Fruit fly (Drosophila melanogaster) whole organism, embryonic: Measurements from ENCODE around the gene bor.

Experiments used
- Ada2b ChIP-seq: fragments of 200-800 bp; sonication (Bioruptor generic); IDR thresholded peaks from 2 replicates; pipeline ENCODE4 v1.3.6; 2022; ENCODE audit warnings: missing biosample characterization, missing genetic modification characterization
- Awh ChIP-seq: fragments of 200-800 bp; sonication (Bioruptor generic); IDR thresholded peaks from 2 replicates; pipeline ENCODE4, ENCODE4 v1.3.6; 2022; ENCODE audit warnings: missing biosample characterization, missing genetic modification characterization
- CG10565 ChIP-seq: fragments of 200-800 bp; sonication (Bioruptor generic); optimal IDR thresholded peaks from 3 replicates; lab custom pipeline; 2016; ENCODE audit warnings: missing biosample characterization, mild to moderate bottlenecking, missing genetic modification characterization
- CG12236 ChIP-seq: fragments of 200-800 bp; sonication (Bioruptor generic); optimal IDR thresholded peaks from 2 replicates; lab custom pipeline; 2016; ENCODE audit warnings: missing biosample characterization, missing genetic modification characterization
- CG12744 ChIP-seq: fragments of 200-800 bp; sonication (Bioruptor generic); optimal IDR thresholded peaks from 2 replicates; lab custom pipeline; 2016; ENCODE audit warnings: missing biosample characterization, missing genetic modification characterization
- CG12769 ChIP-seq: fragments of 200-800 bp; sonication (Bioruptor generic); optimal IDR thresholded peaks from 2 replicates; lab custom pipeline; 2019; ENCODE audit warnings: missing biosample characterization, mild to moderate bottlenecking, missing genetic modification characterization, moderate library complexity
- CG16815 ChIP-seq: fragments of 200-800 bp; sonication (Bioruptor generic); optimal IDR thresholded peaks from 3 replicates; lab custom pipeline; 2017; ENCODE audit warnings: missing biosample characterization, mild to moderate bottlenecking, missing genetic modification characterization
- CG4282 ChIP-seq: fragments of 200-800 bp; sonication (Bioruptor generic); optimal IDR thresholded peaks from 2 replicates; lab custom pipeline; 2016; ENCODE audit warnings: missing biosample characterization, missing genetic modification characterization
- CG7963 ChIP-seq: fragments of 200-800 bp; sonication (Bioruptor generic); IDR thresholded peaks from 3 replicates; pipeline ENCODE4 v1.3.6; 2022; ENCODE audit warnings: missing biosample characterization, missing genetic modification characterization; ENCODE audit not compliant: partially characterized antibody
- CoRest ChIP-seq: fragments of 200-800 bp; sonication (Bioruptor generic); optimal IDR thresholded peaks from 3 replicates; lab custom pipeline; 2018; ENCODE audit warnings: missing biosample characterization, mild to moderate bottlenecking, missing genetic modification characterization, moderate library complexity
- Poxn ChIP-seq: fragments of 200-800 bp; sonication (Bioruptor generic); IDR thresholded peaks from 2 replicates; pipeline ENCODE4 v1.3.6; 2022; ENCODE audit warnings: missing biosample characterization, missing genetic modification characterization
- mam ChIP-seq: fragments of 200-800 bp; sonication (Bioruptor generic); optimal IDR thresholded peaks from 3 replicates; lab custom pipeline; 2016; ENCODE audit warnings: missing biosample characterization, missing genetic modification characterization
- oc ChIP-seq: fragments of 200-800 bp; sonication (Bioruptor generic); optimal IDR thresholded peaks from 2 replicates; lab custom pipeline; 2018; ENCODE audit warnings: missing biosample characterization, mild to moderate bottlenecking, missing genetic modification characterization, moderate library complexity
- usp ChIP-seq: fragments of >200 bp; optimal IDR thresholded peaks from 2 replicates; lab custom pipeline; 2017; ENCODE audit warnings: missing biosample characterization, missing genetic modification characterization

DNA sequence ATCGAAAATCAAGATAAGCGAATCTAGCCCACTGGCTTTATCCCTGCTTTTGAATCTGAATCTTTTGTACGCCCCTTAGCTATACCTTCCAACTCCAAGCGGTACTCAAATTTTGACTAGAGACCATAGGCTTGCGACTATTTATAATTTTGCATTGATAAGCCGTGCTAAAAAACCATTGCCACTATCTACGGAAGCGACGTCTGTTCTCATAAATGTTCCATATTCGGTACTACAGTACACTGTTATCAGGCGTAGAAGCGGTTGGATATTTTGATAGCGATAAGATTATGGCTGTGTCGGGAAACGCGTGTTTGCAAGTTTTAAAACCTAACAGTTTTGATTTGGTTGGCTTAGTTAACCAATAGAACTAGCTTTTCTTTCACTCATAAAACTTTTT, 11.4 kb upstream of the bor start:
- TF ChIP-seq CG4282 (GFP tag; lab: Kevin White, UChicago) (no peak), CG12744 (GFP tag; lab: Kevin White, UChicago) (no peak), usp (no peak), CoRest (tag; lab: Kevin White, UChicago) (no peak), Poxn (no peak), CG16815 (GFP tag; lab: Kevin White, UChicago) (no peak), CG12236 (GFP tag; lab: Kevin White, UChicago) (no peak), mam (GFP tag; lab: Kevin White, UChicago) (no peak), CG7963 (GFP tag; lab: Robert Waterston, UW) (no peak), oc (tag; lab: Kevin White, UChicago) (no peak), CG12769 (no peak), Ada2b (no peak), Awh (no peak), CG10565 (GFP tag; lab: Kevin White, UChicago) (no peak)
